Worm (Caenorhabditis elegans): ENCODE results near the gene F23D12.4.

DNA sequence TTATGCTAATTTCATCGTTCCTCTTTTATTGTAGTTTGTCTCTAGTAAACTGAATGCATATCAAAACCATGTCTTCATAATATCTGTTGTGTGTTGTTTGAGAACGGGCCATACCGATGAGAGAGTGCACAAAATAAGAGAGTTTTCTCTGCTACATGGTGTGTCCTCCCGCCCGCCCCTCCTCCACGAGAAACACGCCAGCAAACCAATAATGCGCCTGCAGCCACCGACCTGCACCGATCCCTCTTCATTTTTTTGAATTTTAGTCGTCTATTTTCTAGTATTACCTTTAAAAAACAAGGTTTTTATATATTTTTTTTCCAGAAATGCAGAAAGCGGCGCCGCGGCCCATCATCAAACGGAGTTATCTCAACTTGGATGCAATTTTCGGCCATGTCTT lies 35.4 kb downstream of the F23D12.4 start, which contains the start of gene gfi-3:
- peak; percentile 42 for TF ChIP-seq aha-1 (tag; optimal IDR thresholded peaks at IDR 0.05)
- TF ChIP-seq snpc-4 (tag; optimal IDR thresholded peaks at IDR 0.05) = peak; percentile 89
- no peak for TF ChIP-seq ama-1 (optimal IDR thresholded peaks at IDR 0.05)
- TF ChIP-seq nhr-12 (tag; optimal IDR thresholded peaks at IDR 0.05) = no peak
- TF ChIP-seq unc-62 (GFP tag; optimal IDR thresholded peaks at IDR 0.05) = no peak
- peak; percentile 55 for TF ChIP-seq fos-1 (tag; optimal IDR thresholded peaks at IDR 0.05)
